Worm (Caenorhabditis elegans): ENCODE measurements around the gene igdb-3.

DNA sequence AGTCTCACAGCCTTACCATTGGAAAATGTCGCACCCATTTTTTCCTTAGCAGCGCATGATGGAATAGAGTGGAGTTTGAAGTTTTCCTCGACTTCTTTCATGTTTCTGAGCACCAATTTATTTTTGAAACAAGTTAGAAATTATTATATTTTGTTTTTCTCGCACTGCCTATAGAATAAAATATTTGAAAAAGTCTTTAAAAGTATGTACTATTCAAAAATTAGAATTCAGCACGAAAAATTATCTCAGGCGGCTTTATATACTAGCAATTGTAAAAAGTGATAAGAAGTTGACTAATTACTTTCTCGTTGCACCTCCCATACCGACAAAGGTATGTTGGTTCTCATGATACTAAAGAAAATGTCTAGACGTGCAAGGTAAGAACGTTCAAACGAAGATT, 38.3 kb upstream of the igdb-3 start, which contains the start of gene C03B1.9:
- TF ChIP-seq ztf-11 (tag; optimal IDR thresholded peaks at IDR 0.05) (no peak), tlp-1 (tag; optimal IDR thresholded peaks at IDR 0.05) (no peak), elt-3 (tag; optimal IDR thresholded peaks at IDR 0.05) (no peak), nhr-237 (tag; optimal IDR thresholded peaks at IDR 0.05) (no peak), fkh-10 (GFP tag; optimal IDR thresholded peaks at IDR 0.05) (no peak), ceh-82 (tag; optimal IDR thresholded peaks at IDR 0.05) (no peak), nhr-85 (tag) (no peak), snpc-4 (tag; optimal IDR thresholded peaks at IDR 0.05) (no peak)
